Worm (Caenorhabditis elegans): ENCODE results near the gene srh-123.

srh-123 gene

ce11 chrV:17486034-17486433, 12.2 kb downstream of the srh-123 start, which contains the start of gene scl-24:
Gene scl-24, plus strand, starts transcription at chrV:17486334.
- TF ChIP-seq nhr-12 (tag; optimal IDR thresholded peaks at IDR 0.05) (no peak), nhr-11 (tag; optimal IDR thresholded peaks at IDR 0.05) (no peak), mef-2 (tag; optimal IDR thresholded peaks at IDR 0.05) (no peak), aly-2 (tag; optimal IDR thresholded peaks at IDR 0.05) (no peak), ztf-11 (tag; optimal IDR thresholded peaks at IDR 0.05) (no peak), swsn-7 (tag; optimal IDR thresholded peaks at IDR 0.05) (no peak), fkh-10 (GFP tag; optimal IDR thresholded peaks at IDR 0.05) (no peak), tbx-2 (tag; optimal IDR thresholded peaks at IDR 0.05) (no peak), dpl-1 (GFP tag; optimal IDR thresholded peaks at IDR 0.05) (no peak), grh-1 (GFP tag; IDR thresholded peaks at IDR 0.05) (no peak), sptf-1 (tag; optimal IDR thresholded peaks at IDR 0.05) (no peak), unc-62 (GFP tag; optimal IDR thresholded peaks at IDR 0.05) (no peak), dsc-1 (tag; optimal IDR thresholded peaks at IDR 0.05) (no peak), unc-86 (tag; optimal IDR thresholded peaks at IDR 0.05) (no peak), snpc-4 (tag; optimal IDR thresholded peaks at IDR 0.05) (no peak), ceh-63 (GFP tag; optimal IDR thresholded peaks at IDR 0.05) (no peak), lsy-2 (tag; optimal IDR thresholded peaks at IDR 0.05) (no peak), ceh-88 (GFP tag; IDR thresholded peaks at IDR 0.05) (no peak), mab-9 (GFP tag; IDR thresholded peaks at IDR 0.05) (no peak)

- TF ChIP-seq lin-15B (tag; optimal IDR thresholded peaks at IDR 0.05) (no peak), nhr-77 (tag; optimal IDR thresholded peaks at IDR 0.05) (no peak), unc-62 (GFP tag; optimal IDR thresholded peaks at IDR 0.05) (no peak), ceh-8 (GFP tag; optimal IDR thresholded peaks at IDR 0.05) (no peak), aly-2 (tag; optimal IDR thresholded peaks at IDR 0.05) (no peak), isw-1 (GFP tag; IDR thresholded peaks at IDR 0.05) (no peak), sox-4 (tag; optimal IDR thresholded peaks at IDR 0.05) (no peak)
Observed at ce11 chrV:17493732-17494131, 19.9 kb downstream of the srh-123 start, which contains the start of gene fbxa-102. Gene fbxa-102, minus strand, starts transcription at chrV:17493832.

- no peak for TF ChIP-seq lin-15B (tag; optimal IDR thresholded peaks at IDR 0.05)
- TF ChIP-seq aly-2 (tag; optimal IDR thresholded peaks at IDR 0.05): no peak
- no peak for TF ChIP-seq Y116A8C.19 (tag; optimal IDR thresholded peaks at IDR 0.05; ENCODE audit: borderline replicate concordance)
- no peak for TF ChIP-seq swsn-7 (tag; optimal IDR thresholded peaks at IDR 0.05)
- TF ChIP-seq nhr-76 (tag; optimal IDR thresholded peaks at IDR 0.05): no peak
- TF ChIP-seq nhr-71 (tag; optimal IDR thresholded peaks at IDR 0.05): no peak
- no peak for TF ChIP-seq mep-1 (tag; optimal IDR thresholded peaks at IDR 0.05)
- no peak for TF ChIP-seq sup-37 (GFP tag; optimal IDR thresholded peaks at IDR 0.05)
- no peak for TF ChIP-seq pag-3 (tag; optimal IDR thresholded peaks at IDR 0.05; ENCODE audit: borderline replicate concordance, insufficient read depth)
- no peak for TF ChIP-seq alr-1 (tag; optimal IDR thresholded peaks at IDR 0.05; ENCODE audit: borderline replicate concordance)
- no peak for TF ChIP-seq aha-1 (tag; optimal IDR thresholded peaks at IDR 0.05)
- TF ChIP-seq nhr-19 (GFP tag; conservative IDR thresholded peaks at IDR 0.05): no peak
- TF ChIP-seq lsy-2 (tag; optimal IDR thresholded peaks at IDR 0.05): no peak
- TF ChIP-seq nhr-77 (tag; optimal IDR thresholded peaks at IDR 0.05): no peak
- no peak for TF ChIP-seq ztf-4 (tag; optimal IDR thresholded peaks at IDR 0.05)
- TF ChIP-seq fos-1 (tag; optimal IDR thresholded peaks at IDR 0.05): no peak
- TF ChIP-seq ets-5 (GFP tag; IDR thresholded peaks at IDR 0.05): no peak
- TF ChIP-seq ztf-11 (tag; optimal IDR thresholded peaks at IDR 0.05): no peak
- TF ChIP-seq nhr-237 (tag; optimal IDR thresholded peaks at IDR 0.05): no peak
Observed at ce11 chrV:17496071-17496470, 22.3 kb downstream of the srh-123 start, which contains the start of gene srh-118. Gene srh-118, minus strand, starts transcription at chrV:17496171.

ce11 chrV:17500055-17500454, 26.3 kb downstream of the srh-123 start:
- TF ChIP-seq ztf-11 (tag; optimal IDR thresholded peaks at IDR 0.05) (no peak), nhr-85 (tag) (no peak), nhr-20 (tag; optimal IDR thresholded peaks at IDR 0.05) (no peak), isw-1 (GFP tag; IDR thresholded peaks at IDR 0.05) (no peak), ceh-82 (tag; optimal IDR thresholded peaks at IDR 0.05) (no peak), fkh-10 (GFP tag; optimal IDR thresholded peaks at IDR 0.05) (no peak), nhr-84 (tag; optimal IDR thresholded peaks at IDR 0.05) (no peak), lin-13 (GFP tag; optimal IDR thresholded peaks at IDR 0.05) (no peak), irx-1 (tag; optimal IDR thresholded peaks at IDR 0.05) (no peak), hlh-4 (tag; optimal IDR thresholded peaks at IDR 0.05) (no peak), unc-62 (GFP tag; optimal IDR thresholded peaks at IDR 0.05) (no peak), hpl-2 (GFP tag; optimal IDR thresholded peaks at IDR 0.05) (no peak), efl-1 (optimal IDR thresholded peaks at IDR 0.05) (no peak), efl-1 (GFP tag; optimal IDR thresholded peaks at IDR 0.05 in 1 of 2) (no peak), ztf-4 (tag; optimal IDR thresholded peaks at IDR 0.05) (no peak), unc-130 (tag; optimal IDR thresholded peaks at IDR 0.05) (no peak), Y116A8C.19 (tag; optimal IDR thresholded peaks at IDR 0.05; ENCODE audit: borderline replicate concordance) (no peak), zip-4 (GFP tag; optimal IDR thresholded peaks at IDR 0.05) (no peak), sptf-1 (tag; optimal IDR thresholded peaks at IDR 0.05) (no peak)

All from whole organism, L1 larva.